Worm (Caenorhabditis elegans) whole organism, L3 larva: Measurements from ENCODE around the gene nas-3.

Source experiments
- R02D3.7 ChIP-seq: fragments of 150-350 bp; optimal IDR thresholded peaks from 2 replicates; lab custom pipeline; 2014; ENCODE audit warnings: missing biosample characterization, missing genetic modification characterization
- ZK546.5 ChIP-seq: sonication (generic microtip); optimal IDR thresholded peaks from 2 replicates; lab custom pipeline; 2017; ENCODE audit warnings: missing biosample characterization, missing genetic modification characterization
- egl-27 ChIP-seq: sonication (generic microtip); optimal IDR thresholded peaks from 4 replicates; lab custom pipeline; 2017; ENCODE audit warnings: missing biosample characterization, missing genetic modification reagents, missing genetic modification characterization
- elt-1 ChIP-seq: fragments of 150-350 bp; optimal IDR thresholded peaks from 2 replicates; lab custom pipeline; 2014; ENCODE audit warnings: missing biosample characterization, missing genetic modification characterization
- hmg-11 ChIP-seq: sonication (generic microtip); optimal IDR thresholded peaks from 2 replicates; lab custom pipeline; 2016; ENCODE audit warnings: missing genetic modification characterization, missing compliant biosample characterization
- nhr-12 ChIP-seq: fragments of 150-350 bp; optimal IDR thresholded peaks from 2 replicates; lab custom pipeline; 2014; ENCODE audit warnings: missing biosample characterization, missing genetic modification characterization
- nhr-25 ChIP-seq: sonication (generic microtip); optimal IDR thresholded peaks from 2 replicates; lab custom pipeline; 2017; ENCODE audit warnings: missing biosample characterization, missing genetic modification characterization
- nhr-28 ChIP-seq: fragments of 150-350 bp; optimal IDR thresholded peaks from 2 replicates; lab custom pipeline; 2014; ENCODE audit warnings: missing biosample characterization, missing genetic modification characterization

The nas-3 gene

DNA sequence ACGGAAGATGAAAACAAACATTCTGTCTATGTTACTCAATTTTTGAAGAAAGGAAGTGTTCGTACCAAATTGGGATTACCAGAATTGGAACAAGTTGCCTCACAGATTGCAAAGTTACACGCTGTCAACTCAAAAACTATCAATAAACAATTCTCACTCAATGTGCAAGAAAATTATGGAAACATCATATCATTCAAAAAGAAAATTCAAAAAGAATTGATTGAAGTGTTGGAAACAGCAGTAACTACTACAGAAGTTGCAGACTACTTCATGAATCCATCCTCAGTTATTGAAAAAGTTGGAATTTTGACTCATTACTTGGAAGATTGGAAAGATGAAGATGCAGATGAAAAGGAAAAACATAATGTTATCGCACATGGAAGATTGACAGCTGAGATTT, 50.0 kb downstream of the nas-3 start:
- TF ChIP-seq nhr-28 (tag; lab: Kevin White, UChicago) (no peak), ZK546.5 (tag; lab: Kevin White, UChicago) (no peak), nhr-25 (tag; lab: Kevin White, UChicago) (no peak), R02D3.7 (tag; lab: Kevin White, UChicago) (no peak), nhr-12 (tag; lab: Kevin White, UChicago) (no peak), egl-27 (tag; lab: Kevin White, UChicago) (no peak), hmg-11 (tag; lab: Kevin White, UChicago) (no peak), elt-1 (tag; lab: Kevin White, UChicago) (no peak)
